Worm (Caenorhabditis elegans) whole organism, L4 larva: Measurements from ENCODE around the gene T02C12.5.

ENCODE experiments used
- D1046.2 ChIP-seq: fragments of 200-800 bp; sonication (Bioruptor generic); IDR thresholded peaks from 2 replicates; pipeline ENCODE4 v1.3.6; 2022; ENCODE audit warnings: missing genetic modification characterization, missing compliant biosample characterization
- F26F4.8 ChIP-seq: fragments of 200-800 bp; sonication (Bioruptor generic); conservative IDR thresholded peaks from 2 replicates; pipeline ENCODE4 v1.3.6; 2022; ENCODE audit warnings: missing genetic modification characterization, missing compliant biosample characterization
- F37D6.2 ChIP-seq: sonication (generic microtip); optimal IDR thresholded peaks from 2 replicates; lab custom pipeline; 2016; ENCODE audit warnings: mild to moderate bottlenecking, missing genetic modification characterization, missing compliant biosample characterization
- F49E8.2 ChIP-seq: sonication (generic microtip); optimal IDR thresholded peaks from 2 replicates; lab custom pipeline; 2016; ENCODE audit warnings: missing compliant biosample characterization, mild to moderate bottlenecking, missing genetic modification characterization, borderline replicate concordance
- R02D3.7 ChIP-seq: fragments of 150-350 bp; sonication (generic microtip); optimal IDR thresholded peaks from 3 replicates; lab custom pipeline; 2014; ENCODE audit warnings: missing biosample characterization, missing genetic modification characterization
- T20F7.1 ChIP-seq: fragments of 200-800 bp; sonication (Bioruptor generic); optimal IDR thresholded peaks from 2 replicates; lab custom pipeline; 2018; ENCODE audit warnings: mild to moderate bottlenecking, missing genetic modification characterization, missing compliant biosample characterization
- T26A8.4 ChIP-seq: fragments of 200-800 bp; sonication (Bioruptor generic); IDR thresholded peaks from 2 replicates; pipeline ENCODE4 v1.3.6; 2022; ENCODE audit warnings: missing genetic modification characterization, missing compliant biosample characterization
- Y75B8A.6 ChIP-seq: fragments of 200-800 bp; sonication (Bioruptor generic); IDR thresholded peaks from 2 replicates; pipeline ENCODE4 v1.3.6; 2022; ENCODE audit warnings: missing genetic modification reagents, missing genetic modification characterization, missing compliant biosample characterization
- aha-1 ChIP-seq: fragments of 150-350 bp; peaks from one replicate; lab custom pipeline; 2014; ENCODE audit warnings: missing biosample characterization, missing genetic modification characterization
- ceh-20 ChIP-seq: fragments of 200-800 bp; sonication (Bioruptor generic); IDR thresholded peaks from 2 replicates; pipeline ENCODE4 v1.3.6; 2022; ENCODE audit warnings: missing genetic modification reagents, missing genetic modification characterization, missing compliant biosample characterization
- ceh-62 ChIP-seq: sonication (generic microtip); optimal IDR thresholded peaks from 2 replicates; lab custom pipeline; 2017; ENCODE audit warnings: missing biosample characterization, missing genetic modification characterization
- ceh-82 ChIP-seq: sonication (generic microtip); optimal IDR thresholded peaks from 2 replicates; lab custom pipeline; 2017; ENCODE audit warnings: missing biosample characterization, missing genetic modification characterization
- ctbp-1 ChIP-seq: fragments of 200-800 bp; sonication (Bioruptor generic); IDR thresholded peaks from 2 replicates; pipeline ENCODE4 v1.3.6; 2022; ENCODE audit warnings: missing genetic modification reagents, missing genetic modification characterization, missing compliant biosample characterization
- dmd-8 ChIP-seq: fragments of 200-800 bp; sonication (Bioruptor generic); IDR thresholded peaks from 2 replicates; pipeline ENCODE4 v1.3.6; 2022; ENCODE audit warnings: missing genetic modification characterization, missing compliant biosample characterization
- dmd-9 ChIP-seq: fragments of 200-800 bp; sonication (Bioruptor generic); IDR thresholded peaks from 2 replicates; pipeline ENCODE4 v1.3.6; 2022; ENCODE audit warnings: missing genetic modification reagents, missing genetic modification characterization, missing compliant biosample characterization
- dpl-1 ChIP-seq: fragments of 150-350 bp; optimal IDR thresholded peaks from 2 replicates; lab custom pipeline; 2014; ENCODE audit warnings: missing biosample characterization, missing genetic modification reagents, missing genetic modification characterization
- egl-43 ChIP-seq: fragments of 200-800 bp; sonication (Bioruptor generic); IDR thresholded peaks from 2 replicates; pipeline ENCODE4 v1.3.6; 2022; ENCODE audit warnings: missing genetic modification reagents, missing genetic modification characterization, missing compliant biosample characterization
- fos-1 ChIP-seq: fragments of 150-350 bp; optimal IDR thresholded peaks from 2 replicates; lab custom pipeline; 2014; ENCODE audit warnings: missing biosample characterization, missing genetic modification characterization
- hif-1 ChIP-seq, 2 experiments: sonication (generic microtip); optimal IDR thresholded peaks; 2 replicates each; lab custom pipeline; 2016 to 2017; ENCODE audit warnings: missing compliant biosample characterization in 2 of 2, missing genetic modification characterization in 2 of 2, missing genetic modification reagents in 2 of 2, missing genotype in 2 of 2, mild to moderate bottlenecking in 1 of 2
- hlh-30 ChIP-seq: sonication (generic microtip); optimal IDR thresholded peaks from 2 replicates; lab custom pipeline; 2017; ENCODE audit warnings: antibody characterized with exemption, mild to moderate bottlenecking, missing genetic modification characterization, missing compliant biosample characterization; ENCODE audit not compliant: insufficient read depth
- hmg-1.1 ChIP-seq: fragments of 200-800 bp; sonication (Bioruptor generic); IDR thresholded peaks from 2 replicates; pipeline ENCODE4 v1.3.6; 2022; ENCODE audit warnings: missing genetic modification reagents, missing genetic modification characterization, missing compliant biosample characterization
- lim-7 ChIP-seq: fragments of 200-800 bp; sonication (Bioruptor generic); IDR thresholded peaks from 2 replicates; pipeline ENCODE4 v1.3.6; 2022; ENCODE audit warnings: missing genetic modification characterization, missing compliant biosample characterization
- lin-38 ChIP-seq: fragments of 200-800 bp; sonication (Bioruptor generic); IDR thresholded peaks from 2 replicates; pipeline ENCODE4 v1.3.6; 2022; ENCODE audit warnings: missing genetic modification reagents, missing genetic modification characterization, missing compliant biosample characterization
- madf-9 ChIP-seq: fragments of 200-800 bp; sonication (Bioruptor generic); conservative IDR thresholded peaks from 2 replicates; pipeline ENCODE4 v1.3.6; 2022; ENCODE audit warnings: missing genetic modification reagents, missing genetic modification characterization, missing compliant biosample characterization
- mep-1 ChIP-seq: fragments of 150-350 bp; sonication (generic microtip); optimal IDR thresholded peaks from 3 replicates; lab custom pipeline; 2014; ENCODE audit warnings: missing biosample characterization, missing genetic modification characterization
- mes-2 ChIP-seq: sonication (generic microtip); optimal IDR thresholded peaks from 2 replicates; lab custom pipeline; 2016; ENCODE audit warnings: missing genotype, mild to moderate bottlenecking, missing genetic modification characterization, missing compliant biosample characterization; ENCODE audit not compliant: poor library complexity, severe bottlenecking
- mxl-3 ChIP-seq: fragments of 200-800 bp; sonication (Bioruptor generic); optimal IDR thresholded peaks from 2 replicates; lab custom pipeline; 2018; ENCODE audit warnings: mild to moderate bottlenecking, missing genetic modification characterization, missing compliant biosample characterization
- nhr-10 ChIP-seq: fragments of 150-350 bp; optimal IDR thresholded peaks from 2 replicates; lab custom pipeline; 2014; ENCODE audit warnings: missing biosample characterization, missing genetic modification characterization
- nhr-102 ChIP-seq: sonication (generic microtip); optimal IDR thresholded peaks from 2 replicates; lab custom pipeline; 2016; ENCODE audit warnings: mild to moderate bottlenecking, missing genetic modification characterization, moderate library complexity, missing compliant biosample characterization
- nhr-111 ChIP-seq: fragments of 200-800 bp; sonication (Bioruptor generic); optimal IDR thresholded peaks from 2 replicates; lab custom pipeline; 2018; ENCODE audit warnings: mild to moderate bottlenecking, missing genetic modification characterization, missing compliant biosample characterization
- nhr-42 ChIP-seq: fragments of 200-800 bp; sonication (Bioruptor generic); IDR thresholded peaks from 2 replicates; pipeline ENCODE4 v1.3.6; 2022; ENCODE audit warnings: missing genetic modification characterization, missing compliant biosample characterization
- nhr-6 ChIP-seq: fragments of 150-350 bp; optimal IDR thresholded peaks from 2 replicates; lab custom pipeline; 2014; ENCODE audit warnings: missing biosample characterization, missing genetic modification characterization
- pha-4 ChIP-seq, 2 experiments: fragments of 150-350 bp in 1 of 2; fragments of 200-800 bp in 1 of 2; sonication (Bioruptor generic) in 1 of 2; IDR thresholded peaks in 1 of 2; optimal IDR thresholded peaks in 1 of 2; 2 replicates each; pipeline versions ENCODE4 v1.3.6 to Lab custom; 2014 to 2022; ENCODE audit warnings: missing genetic modification characterization in 2 of 2, missing genetic modification reagents in 2 of 2, missing biosample characterization in 1 of 2, missing compliant biosample characterization in 1 of 2
- pqm-1 ChIP-seq: sonication (generic microtip); optimal IDR thresholded peaks from 2 replicates; lab custom pipeline; 2017; ENCODE audit warnings: missing biosample characterization, missing genetic modification characterization
- rbr-2 ChIP-seq: sonication (generic microtip); optimal IDR thresholded peaks from 2 replicates; lab custom pipeline; 2016; ENCODE audit warnings: missing genotype, missing genetic modification characterization, missing compliant biosample characterization
- saeg-2 ChIP-seq: fragments of 200-800 bp; sonication (Bioruptor generic); IDR thresholded peaks from 2 replicates; pipeline ENCODE4 v1.3.6; 2022; ENCODE audit warnings: missing genetic modification reagents, missing genetic modification characterization, missing compliant biosample characterization
- skn-1 ChIP-seq: fragments of 150-350 bp; optimal IDR thresholded peaks from 2 replicates; lab custom pipeline; 2014; ENCODE audit warnings: missing biosample characterization, missing genetic modification characterization
- snpc-4 ChIP-seq: fragments of 150-350 bp; optimal IDR thresholded peaks from 2 replicates; lab custom pipeline; 2014; ENCODE audit warnings: missing biosample characterization, missing genetic modification characterization
- tag-97 ChIP-seq: fragments of 200-800 bp; sonication (Bioruptor generic); IDR thresholded peaks from 2 replicates; pipeline ENCODE4 v1.3.6; 2022; ENCODE audit warnings: missing genetic modification characterization, missing compliant biosample characterization
- tra-1 ChIP-seq: fragments of 200-800 bp; sonication (Bioruptor generic); IDR thresholded peaks from 2 replicates; pipeline ENCODE4 v1.3.6; 2022; ENCODE audit warnings: missing genetic modification reagents, missing genetic modification characterization, missing compliant biosample characterization
- unc-62 ChIP-seq, 3 experiments: fragments of 150-350 bp in 1 of 3; sonication (generic microtip); optimal IDR thresholded peaks in 2 of 3; peaks in 1 of 3; 1 replicate in 1 of 3; 2 replicates in 2 of 3; lab custom pipeline; 2014 to 2017; ENCODE audit warnings: missing biosample characterization in 3 of 3, missing genetic modification characterization in 3 of 3, missing genetic modification reagents in 3 of 3, missing genotype in 1 of 3
- zfp-2 ChIP-seq: sonication (generic microtip); optimal IDR thresholded peaks from 2 replicates; lab custom pipeline; 2016; ENCODE audit warnings: mild to moderate bottlenecking, missing genetic modification characterization, missing compliant biosample characterization
- zfp-3 ChIP-seq: fragments of 200-800 bp; sonication (Bioruptor generic); conservative IDR thresholded peaks from 2 replicates; pipeline ENCODE4 v1.3.6; 2022; ENCODE audit warnings: missing genetic modification reagents, missing genetic modification characterization, missing compliant biosample characterization
- zip-2 ChIP-seq: fragments of 150-350 bp; optimal IDR thresholded peaks from 2 replicates; lab custom pipeline; 2014; ENCODE audit warnings: missing biosample characterization, missing genetic modification characterization
- ztf-11 ChIP-seq: fragments of 150-350 bp; optimal IDR thresholded peaks from 2 replicates; lab custom pipeline; 2014; ENCODE audit warnings: missing biosample characterization, missing genetic modification characterization

T02C12.5 gene

DNA sequence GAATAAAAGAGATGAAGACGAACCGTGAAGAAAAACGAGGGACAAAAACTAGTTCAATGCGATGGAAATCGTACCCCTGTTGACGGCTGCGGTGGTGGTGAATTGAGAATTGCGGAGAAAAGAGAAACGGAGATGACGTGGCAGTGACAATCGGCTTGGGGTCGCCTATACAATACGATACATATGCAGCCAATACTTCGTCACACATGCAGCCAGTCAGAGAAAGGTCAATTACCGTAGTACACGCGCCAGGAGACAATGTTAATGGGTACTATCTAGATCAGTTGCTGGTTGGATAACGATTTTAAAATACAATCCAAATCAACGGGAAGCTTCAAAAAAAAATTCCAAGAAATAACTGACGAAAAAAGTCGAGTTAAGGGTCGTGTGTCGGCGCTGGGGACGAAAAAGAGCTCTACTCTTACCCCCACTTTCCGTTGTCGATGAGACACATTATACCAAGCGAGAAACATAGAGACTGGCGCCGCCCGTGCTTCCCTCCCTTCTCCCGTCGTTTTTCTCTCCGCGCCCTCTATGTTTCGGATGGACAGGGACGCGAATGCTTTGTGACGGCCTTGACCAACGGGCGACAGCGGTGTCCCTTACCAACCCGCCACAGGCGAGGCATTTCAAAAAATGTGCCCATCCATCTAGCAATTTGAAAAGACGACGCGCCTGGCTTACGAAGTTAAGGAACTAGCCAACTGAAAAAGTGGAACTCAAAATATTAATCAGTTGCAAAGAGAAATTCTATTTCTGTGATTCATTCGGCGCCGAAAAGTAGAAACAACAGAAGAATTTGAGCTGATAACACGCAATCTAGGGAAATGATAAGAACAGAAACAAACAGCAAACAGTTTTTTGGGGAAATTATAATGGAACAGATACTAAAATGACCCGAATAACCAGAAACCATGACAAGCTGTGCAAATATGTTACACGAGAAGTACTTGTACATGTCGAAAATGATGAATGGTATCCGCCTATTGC, 9.1 kb downstream of the T02C12.5 start (continued):
- TF ChIP-seq snpc-4 (tag; lab: Kevin White, UChicago) (no peak), ztf-11 (tag; lab: Kevin White, UChicago) (no peak), ceh-62 (tag; lab: Kevin White, UChicago) (no peak), fos-1 (tag; lab: Kevin White, UChicago) (no peak), nhr-102 (tag; lab: Kevin White, UChicago) (no peak), aha-1 (tag; lab: Kevin White, UChicago) (peak; percentile 97), pqm-1 (tag; lab: Kevin White, UChicago) (peak; percentile 72), T26A8.4 (GFP tag; lab: Robert Waterston, UW) (no peak)
- TF ChIP-seq, all 104 proteins: peak for 18

DNA sequence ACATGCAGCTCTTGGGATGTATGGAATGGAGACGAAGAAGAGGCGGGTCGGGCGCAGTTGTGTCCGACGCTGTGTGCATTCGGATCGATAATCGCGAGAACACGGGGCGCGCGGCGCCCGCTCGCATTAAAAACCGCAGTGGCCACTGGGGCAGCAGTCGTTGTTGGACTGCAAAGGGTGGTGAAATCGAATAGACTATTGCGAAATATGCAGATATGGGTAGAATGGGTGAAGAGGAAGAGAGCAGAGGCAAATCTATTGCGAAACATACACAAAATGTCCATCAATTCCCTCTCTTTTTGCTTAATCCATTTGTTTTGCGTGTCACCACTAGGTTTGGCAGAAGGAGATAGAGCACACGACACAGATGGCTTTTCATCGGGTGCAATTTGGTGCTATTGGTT, 9.9 kb downstream of the T02C12.5 start:
- 0 out of 2 replicates have a peak, but pooled peaks have one; percentile 34 for TF ChIP-seq F26F4.8 (GFP tag; lab: Robert Waterston, UW)
- TF ChIP-seq zip-2 (tag; lab: Kevin White, UChicago), result no peak
- no peak for TF ChIP-seq Y75B8A.6 (GFP tag; lab: Robert Waterston, UW)
- peak; percentile 74 for TF ChIP-seq mep-1
- TF ChIP-seq pqm-1 (tag; lab: Kevin White, UChicago), result no peak
- TF ChIP-seq skn-1 (tag; lab: Kevin White, UChicago), result no peak
- 0 out of 2 replicates have a peak, but pooled peaks have one; percentile 7 for TF ChIP-seq dmd-9 (GFP tag; lab: Robert Waterston, UW)
- peak; percentile 64 for TF ChIP-seq mes-2 (tag; lab: Kevin White, UChicago)
- no peak for TF ChIP-seq ceh-62 (tag; lab: Kevin White, UChicago)
- TF ChIP-seq tag-97 (GFP tag; lab: Robert Waterston, UW), result no peak
- TF ChIP-seq dpl-1, result peak; percentile 1
- no peak for TF ChIP-seq R02D3.7
- TF ChIP-seq ceh-20 (GFP tag; lab: Robert Waterston, UW), result peak; percentile 82
- TF ChIP-seq unc-62 (GFP tag; optimal IDR thresholded peaks at IDR 0.05 in 1 of 2; lab: Kevin White, UChicago), result peak in 1 of 2 experiments; percentile 48
- TF ChIP-seq unc-62 (tag; optimal IDR thresholded peaks at IDR 0.05; lab: Kevin White, UChicago), result no peak
- peak; percentile 96 for TF ChIP-seq aha-1 (tag; lab: Kevin White, UChicago)
- no peak for TF ChIP-seq ztf-11 (tag; lab: Kevin White, UChicago)
- TF ChIP-seq lim-7 (GFP tag; lab: Robert Waterston, UW), result no peak
- no peak for TF ChIP-seq tra-1 (GFP tag; lab: Robert Waterston, UW)
- TF ChIP-seq nhr-10 (tag; lab: Kevin White, UChicago), result peak; percentile 10
- peak; percentile 26 for TF ChIP-seq mxl-3 (GFP tag; lab: Kevin White, UChicago)
- TF ChIP-seq lin-38, result peak; percentile 33
- no peak for TF ChIP-seq F49E8.2
- TF ChIP-seq F37D6.2, result peak; percentile 74
- TF ChIP-seq egl-43 (GFP tag; lab: Robert Waterston, UW), result peak; percentile 80
- TF ChIP-seq ceh-82 (tag; lab: Kevin White, UChicago), result no peak
- TF ChIP-seq madf-9 (GFP tag; lab: Robert Waterston, UW), result no peak
- peak; percentile 73 for TF ChIP-seq hmg-1.1 (GFP tag; lab: Robert Waterston, UW)
- TF ChIP-seq ctbp-1 (GFP tag; lab: Robert Waterston, UW), result peak; percentile 79
- peak; percentile 80 for TF ChIP-seq rbr-2 (tag; lab: Kevin White, UChicago)
- peak in 1 of 2 experiments; percentile 58 for TF ChIP-seq hif-1 (tag; optimal IDR thresholded peaks at IDR 0.05; lab: Kevin White, UChicago)
- TF ChIP-seq D1046.2 (GFP tag; lab: Robert Waterston, UW), result no peak
- 0 out of 2 replicates have a peak, but pooled peaks have one; percentile 10 for TF ChIP-seq saeg-2 (GFP tag; lab: Robert Waterston, UW)
- TF ChIP-seq T20F7.1 (GFP tag; lab: Kevin White, UChicago), result no peak
- TF ChIP-seq nhr-6 (tag; lab: Kevin White, UChicago), result peak; percentile 36
- no peak for TF ChIP-seq nhr-102 (tag; lab: Kevin White, UChicago)
- peak; percentile 50 for TF ChIP-seq hlh-30
- no peak for TF ChIP-seq T26A8.4 (GFP tag; lab: Robert Waterston, UW)
- no peak for TF ChIP-seq nhr-111 (GFP tag; lab: Kevin White, UChicago)
- TF ChIP-seq nhr-42 (GFP tag; lab: Robert Waterston, UW), result no peak
- TF ChIP-seq pha-4 (GFP tag; IDR thresholded peaks at IDR 0.05; lab: Robert Waterston, UW), result no peak
- no peak for TF ChIP-seq pha-4 (tag; optimal IDR thresholded peaks at IDR 0.05; lab: Kevin White, UChicago)
- no peak for TF ChIP-seq zfp-2
- TF ChIP-seq zfp-3 (GFP tag; lab: Robert Waterston, UW), result no peak
- no peak; the same call in 1 of the 2 replicates for TF ChIP-seq dmd-8 (GFP tag; lab: Robert Waterston, UW)
